Worm (Caenorhabditis elegans) whole organism, late embryonic: Measurements from ENCODE around the gene vab-3.

Experiments used
- C38D4.7 ChIP-seq: fragments of 200-800 bp; sonication (Bioruptor generic); optimal IDR thresholded peaks from 2 replicates; lab custom pipeline; 2018; ENCODE audit warnings: mild to moderate bottlenecking, missing genetic modification characterization, moderate library complexity, missing compliant biosample characterization
- F13H6.1 ChIP-seq: sonication (generic microtip); optimal IDR thresholded peaks from 2 replicates; lab custom pipeline; 2016; ENCODE audit warnings: missing genetic modification characterization, missing compliant biosample characterization
- K02D7.2 ChIP-seq: sonication (generic microtip); optimal IDR thresholded peaks from 2 replicates; lab custom pipeline; 2017; ENCODE audit warnings: mild to moderate bottlenecking, missing genetic modification characterization, missing compliant biosample characterization
- K09A11.1 ChIP-seq: sonication (generic microtip); optimal IDR thresholded peaks from 2 replicates; lab custom pipeline; 2017; ENCODE audit warnings: antibody characterized with exemption, mild to moderate bottlenecking, missing genetic modification characterization, missing compliant biosample characterization; ENCODE audit not compliant: insufficient read depth
- ahr-1 ChIP-seq: sonication (generic microtip); optimal IDR thresholded peaks from 2 replicates; lab custom pipeline; 2016; ENCODE audit warnings: missing genetic modification characterization, missing compliant biosample characterization
- ama-1 ChIP-seq: fragments of 150-350 bp; optimal IDR thresholded peaks from 2 replicates; lab custom pipeline; 2014
- ceh-14 ChIP-seq: sonication (generic microtip); optimal IDR thresholded peaks from 2 replicates; lab custom pipeline; 2016; ENCODE audit warnings: missing genotype, missing genetic modification characterization, missing compliant biosample characterization
- ceh-18 ChIP-seq: sonication (generic microtip); optimal IDR thresholded peaks from 2 replicates; lab custom pipeline; 2016; ENCODE audit warnings: missing genetic modification characterization, missing compliant biosample characterization
- ceh-19 ChIP-seq: fragments of 200-800 bp; sonication (Bioruptor generic); optimal IDR thresholded peaks from 2 replicates; lab custom pipeline; 2018; ENCODE audit warnings: mild to moderate bottlenecking, missing genetic modification characterization, missing compliant biosample characterization
- ceh-22 ChIP-seq: sonication (generic microtip); optimal IDR thresholded peaks from 2 replicates; lab custom pipeline; 2017; ENCODE audit warnings: missing biosample characterization, missing genetic modification characterization
- ceh-30 ChIP-seq: fragments of 150-350 bp; optimal IDR thresholded peaks from 2 replicates; lab custom pipeline; 2014; ENCODE audit warnings: missing biosample characterization, missing genetic modification characterization
- ceh-31 ChIP-seq: sonication (generic microtip); optimal IDR thresholded peaks from 2 replicates; lab custom pipeline; 2016; ENCODE audit warnings: missing genetic modification characterization, missing compliant biosample characterization
- ceh-34 ChIP-seq: sonication (generic microtip); optimal IDR thresholded peaks from 2 replicates; lab custom pipeline; 2016; ENCODE audit warnings: mild to moderate bottlenecking, missing genetic modification characterization, missing compliant biosample characterization
- ceh-48 ChIP-seq: sonication (generic microtip); optimal IDR thresholded peaks from 2 replicates; lab custom pipeline; 2016; ENCODE audit warnings: missing genetic modification characterization, inconsistent platforms, missing compliant biosample characterization
- ceh-9 ChIP-seq: sonication (generic microtip); optimal IDR thresholded peaks from 2 replicates; lab custom pipeline; 2016; ENCODE audit warnings: mild to moderate bottlenecking, missing genetic modification characterization, inconsistent platforms, missing compliant biosample characterization
- elt-2 ChIP-seq: sonication (generic microtip); optimal IDR thresholded peaks from 2 replicates; lab custom pipeline; 2016; ENCODE audit warnings: missing genetic modification reagents, missing genetic modification characterization, missing compliant biosample characterization
- elt-4 ChIP-seq: sonication (generic microtip); optimal IDR thresholded peaks from 2 replicates; lab custom pipeline; 2016; ENCODE audit warnings: missing genetic modification characterization, missing compliant biosample characterization
- fkh-10 ChIP-seq: fragments of 150-350 bp; optimal IDR thresholded peaks from 2 replicates; lab custom pipeline; 2014; ENCODE audit warnings: missing biosample characterization, missing genetic modification reagents, missing genetic modification characterization
- gmeb-2 ChIP-seq: sonication (generic microtip); optimal IDR thresholded peaks from 2 replicates; lab custom pipeline; 2016; ENCODE audit warnings: missing genetic modification characterization, inconsistent platforms, missing compliant biosample characterization
- hlh-13 ChIP-seq: fragments of 200-800 bp; sonication (Bioruptor generic); optimal IDR thresholded peaks from 2 replicates; lab custom pipeline; 2018; ENCODE audit warnings: mild to moderate bottlenecking, missing genetic modification characterization, missing compliant biosample characterization
- hlh-30 ChIP-seq: sonication (generic microtip); optimal IDR thresholded peaks from 2 replicates; lab custom pipeline; 2017; ENCODE audit warnings: antibody characterized with exemption, missing genetic modification characterization, missing compliant biosample characterization; ENCODE audit not compliant: insufficient read depth
- hlh-6 ChIP-seq: sonication (generic microtip); optimal IDR thresholded peaks from 2 replicates; lab custom pipeline; 2016; ENCODE audit warnings: missing genotype, missing genetic modification characterization, missing compliant biosample characterization
- lim-6 ChIP-seq: sonication (generic microtip); optimal IDR thresholded peaks from 2 replicates; lab custom pipeline; 2016; ENCODE audit warnings: missing genetic modification characterization, missing compliant biosample characterization
- mec-3 ChIP-seq: sonication (generic microtip); optimal IDR thresholded peaks from 2 replicates; lab custom pipeline; 2016; ENCODE audit warnings: borderline replicate concordance, missing genetic modification characterization, missing compliant biosample characterization
- nfya-1 ChIP-seq: sonication (generic microtip); optimal IDR thresholded peaks from 2 replicates; lab custom pipeline; 2017; ENCODE audit warnings: missing genetic modification characterization, mild to moderate bottlenecking, missing compliant biosample characterization, antibody characterized with exemption, moderate library complexity
- nhr-11 ChIP-seq: fragments of 150-350 bp; optimal IDR thresholded peaks from 2 replicates; lab custom pipeline; 2014; ENCODE audit warnings: missing biosample characterization, missing genetic modification characterization
- nhr-232 ChIP-seq: sonication (generic microtip); optimal IDR thresholded peaks from 2 replicates; lab custom pipeline; 2016; ENCODE audit warnings: missing genetic modification characterization, missing compliant biosample characterization
- npax-4 ChIP-seq: sonication (generic microtip); optimal IDR thresholded peaks from 2 replicates; lab custom pipeline; 2016; ENCODE audit warnings: missing genetic modification characterization, missing compliant biosample characterization
- pag-3 ChIP-seq: sonication (generic microtip); optimal IDR thresholded peaks from 2 replicates; lab custom pipeline; 2016; ENCODE audit warnings: missing compliant biosample characterization, missing genetic modification characterization, borderline replicate concordance
- pat-9 ChIP-seq: fragments of 200-800 bp; sonication (Bioruptor generic); optimal IDR thresholded peaks from 2 replicates; lab custom pipeline; 2018; ENCODE audit warnings: mild to moderate bottlenecking, missing genetic modification characterization, moderate library complexity, missing compliant biosample characterization
- pax-1 ChIP-seq: fragments of 150-350 bp; optimal IDR thresholded peaks from 2 replicates; lab custom pipeline; 2014; ENCODE audit warnings: missing biosample characterization, missing genetic modification characterization
- pha-2 ChIP-seq: sonication (generic microtip); optimal IDR thresholded peaks from 2 replicates; lab custom pipeline; 2017; ENCODE audit warnings: mild to moderate bottlenecking, missing genetic modification characterization, missing compliant biosample characterization
- pha-4 ChIP-seq: fragments of 150-350 bp; optimal IDR thresholded peaks from 2 replicates; lab custom pipeline; 2018; ENCODE audit warnings: missing biosample characterization, missing genetic modification reagents, missing genetic modification characterization
- pros-1 ChIP-seq: fragments of 150-350 bp; optimal IDR thresholded peaks from 2 replicates; lab custom pipeline; 2014; ENCODE audit warnings: missing biosample characterization, missing genetic modification reagents, missing genetic modification characterization
- ref-2 ChIP-seq: sonication (generic microtip); optimal IDR thresholded peaks from 2 replicates; lab custom pipeline; 2016; ENCODE audit warnings: missing genetic modification characterization, missing compliant biosample characterization
- sdc-2 ChIP-seq: sonication (generic microtip); optimal IDR thresholded peaks from 2 replicates; lab custom pipeline; 2016; ENCODE audit warnings: missing genotype, missing genetic modification characterization, missing compliant biosample characterization
- tbx-2 ChIP-seq: sonication (generic microtip); optimal IDR thresholded peaks from 2 replicates; lab custom pipeline; 2016; ENCODE audit warnings: missing genetic modification characterization, missing compliant biosample characterization
- tbx-7 ChIP-seq: sonication (generic microtip); optimal IDR thresholded peaks from 2 replicates; lab custom pipeline; 2016; ENCODE audit warnings: missing genotype, missing genetic modification characterization, missing compliant biosample characterization
- ttx-3 ChIP-seq: sonication (generic microtip); optimal IDR thresholded peaks from 2 replicates; lab custom pipeline; 2016; ENCODE audit warnings: missing genetic modification reagents, missing genetic modification characterization, missing compliant biosample characterization
- unc-42 ChIP-seq: sonication (generic microtip); optimal IDR thresholded peaks from 2 replicates; lab custom pipeline; 2016; ENCODE audit warnings: missing genotype, missing genetic modification characterization, missing compliant biosample characterization
- unc-55 ChIP-seq: sonication (generic microtip); optimal IDR thresholded peaks from 2 replicates; lab custom pipeline; 2017; ENCODE audit warnings: missing biosample characterization, missing genetic modification reagents, missing genetic modification characterization
- unc-86 ChIP-seq: sonication (generic microtip); optimal IDR thresholded peaks from 2 replicates; lab custom pipeline; 2016; ENCODE audit warnings: missing genetic modification characterization, missing compliant biosample characterization
- zip-5 ChIP-seq: sonication (generic microtip); optimal IDR thresholded peaks from 2 replicates; lab custom pipeline; 2016; ENCODE audit warnings: missing genetic modification characterization, missing compliant biosample characterization

vab-3 gene

DNA sequence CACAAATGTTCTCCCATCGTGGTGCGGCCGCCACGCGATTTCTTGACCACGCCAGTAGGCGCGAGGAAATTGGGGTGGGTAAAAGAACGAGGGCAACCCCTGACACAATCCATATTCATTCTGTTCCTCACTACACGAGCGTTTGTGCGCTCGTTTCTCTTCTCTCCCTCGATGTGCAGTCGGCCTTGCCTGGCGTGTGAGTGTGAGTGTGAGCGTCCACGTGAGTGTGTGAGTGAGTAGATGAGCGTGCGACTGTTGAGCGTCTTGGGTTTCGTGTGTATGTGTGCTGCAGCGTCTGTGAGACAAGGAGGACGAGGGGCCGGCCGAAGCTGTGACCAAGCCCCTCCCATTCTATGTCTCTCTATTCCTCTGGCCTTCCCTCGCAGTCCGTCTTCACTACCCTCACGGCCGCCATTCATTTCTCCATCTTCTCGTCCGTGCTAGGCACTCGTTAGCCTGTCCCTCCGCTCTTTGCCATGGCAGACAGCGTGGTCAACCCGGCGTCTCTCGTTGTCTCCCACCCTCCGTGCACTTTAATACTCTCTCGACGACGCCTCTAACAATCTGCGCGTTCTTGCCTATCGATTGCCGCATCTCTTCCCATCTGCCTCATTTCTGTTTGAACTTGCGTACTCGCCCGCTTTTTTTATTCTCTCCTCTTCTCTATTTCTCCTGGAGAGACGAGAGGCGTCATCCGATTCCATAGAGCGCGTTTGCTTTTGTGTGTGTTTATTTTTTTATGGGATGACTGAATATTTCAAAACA lies 68.9 kb downstream of the vab-3 start (continued):
- TF ChIP-seq nhr-232 (tag; lab: Kevin White, UChicago) (peak; percentile 60), ceh-14 (tag; lab: Kevin White, UChicago) (peak; percentile 77), F13H6.1 (tag; lab: Kevin White, UChicago) (peak; percentile 93), ceh-9 (tag; lab: Kevin White, UChicago) (no peak), pax-1 (tag; lab: Kevin White, UChicago) (peak; percentile 57), sdc-2 (tag; lab: Kevin White, UChicago) (peak; percentile 88), ceh-30 (tag; lab: Kevin White, UChicago) (peak; percentile 79), nhr-11 (tag; lab: Kevin White, UChicago) (no peak), ama-1 (lab: Kevin White, UChicago) (no peak), ahr-1 (tag; lab: Kevin White, UChicago) (peak; percentile 51), ceh-31 (peak; percentile 97), lim-6 (tag; lab: Kevin White, UChicago) (peak; percentile 4), hlh-30 (tag; lab: Kevin White, UChicago) (peak; percentile 96), hlh-6 (tag; lab: Kevin White, UChicago) (peak; percentile 80), ceh-34 (peak; percentile 99), unc-42 (tag; lab: Kevin White, UChicago) (peak; percentile 86), tbx-7 (tag; lab: Kevin White, UChicago) (peak; percentile 19), mec-3 (tag; lab: Kevin White, UChicago) (peak; percentile 36), gmeb-2 (tag; lab: Kevin White, UChicago) (no peak), fkh-10 (GFP tag; lab: Kevin White, UChicago) (peak; percentile 30), ceh-22 (tag; lab: Kevin White, UChicago) (peak; percentile 49), ceh-48 (tag; lab: Kevin White, UChicago) (peak; percentile 96), ref-2 (tag; lab: Kevin White, UChicago) (peak; percentile 95), elt-2 (peak; percentile 65), pag-3 (tag; lab: Kevin White, UChicago) (no peak), npax-4 (tag; lab: Kevin White, UChicago) (peak; percentile 16), zip-5 (tag; lab: Kevin White, UChicago) (no peak), ceh-18 (tag; lab: Kevin White, UChicago) (peak; percentile 98), K09A11.1 (tag; lab: Kevin White, UChicago) (peak; percentile 20), K02D7.2 (tag; lab: Kevin White, UChicago) (no peak), unc-55 (GFP tag; lab: Kevin White, UChicago) (peak; percentile 92), pat-9 (tag; lab: Kevin White, UChicago) (no peak), pros-1 (peak; percentile 99), ceh-19 (peak; percentile 57), elt-4 (no peak), C38D4.7 (GFP tag; lab: Kevin White, UChicago) (peak; percentile 23), hlh-13 (GFP tag; lab: Kevin White, UChicago) (no peak), tbx-2 (tag; lab: Kevin White, UChicago) (peak; percentile 95), nfya-1 (tag; lab: Kevin White, UChicago) (peak; percentile 85), ttx-3 (tag; lab: Kevin White, UChicago) (peak; percentile 65), unc-86 (tag; lab: Kevin White, UChicago) (peak; percentile 7), pha-4 (tag; lab: Kevin White, UChicago) (no peak), pha-2 (tag; lab: Kevin White, UChicago) (no peak)
